Worm (Caenorhabditis elegans): ENCODE results near the gene mfsd-11.

DNA sequence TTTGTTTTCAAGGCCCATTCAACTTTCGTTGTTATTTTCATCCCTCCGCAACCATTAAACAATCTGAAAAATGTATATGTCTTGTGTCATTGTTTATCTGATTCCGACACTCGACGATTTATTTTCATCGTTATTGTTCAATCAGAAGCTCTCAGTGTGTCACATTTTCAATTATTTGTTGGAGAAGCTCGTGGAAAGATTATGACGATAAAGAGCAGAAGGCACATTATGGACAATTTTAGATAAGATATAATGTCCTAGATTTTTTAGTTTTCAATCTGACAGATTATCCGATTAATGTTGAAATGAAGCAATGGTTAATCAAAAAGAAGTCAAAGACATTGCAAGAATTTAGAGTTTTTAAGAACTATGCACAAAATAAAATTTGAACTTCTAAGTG is 11.0 kb upstream of the mfsd-11 start:
- no peak for TF ChIP-seq dao-5 (tag; optimal IDR thresholded peaks at IDR 0.05)
- TF ChIP-seq him-1 (tag; optimal IDR thresholded peaks at IDR 0.05), result no peak

Measured in whole organism, L4/young adult.